Fruit fly (Drosophila melanogaster) whole organism, embryonic: Measurements from ENCODE around the gene CG46465.
A peak's percentile ranks its signal among the peaks of the same experiment; 100 is the strongest.

Experiments
- Abd-B ChIP-seq: fragments of 200-800 bp; sonication (Bioruptor generic); optimal IDR thresholded peaks from 2 replicates; lab custom pipeline; 2018; ENCODE audit warnings: missing biosample characterization, mild to moderate bottlenecking, missing genetic modification characterization, moderate library complexity
- Aef1 ChIP-seq: fragments of 200-800 bp; sonication (Bioruptor generic); IDR thresholded peaks from 3 replicates; pipeline ENCODE4 v1.3.6; 2022; ENCODE audit warnings: missing biosample characterization, missing genetic modification characterization
- Bgb ChIP-seq: fragments of 200-800 bp; sonication (Bioruptor generic); IDR thresholded peaks from 2 replicates; pipeline ENCODE4 v1.3.6; 2022; ENCODE audit warnings: missing biosample characterization, missing genetic modification characterization; ENCODE audit not compliant: partially characterized antibody
- CG13624 ChIP-seq: fragments of 200-800 bp; sonication (Bioruptor generic); optimal IDR thresholded peaks from 2 replicates; lab custom pipeline; 2016; ENCODE audit warnings: missing biosample characterization, missing genetic modification characterization
- CG13775 ChIP-seq: fragments of 200-800 bp; sonication (Bioruptor generic); optimal IDR thresholded peaks from 3 replicates; lab custom pipeline; 2017; ENCODE audit warnings: missing biosample characterization, mild to moderate bottlenecking, missing genetic modification characterization
- CG14860 ChIP-seq: fragments of 200-800 bp; sonication (Bioruptor generic); IDR thresholded peaks from 3 replicates; pipeline ENCODE4 v1.3.6; 2022; ENCODE audit warnings: missing biosample characterization, missing genetic modification characterization; ENCODE audit not compliant: partially characterized antibody
- CG30403 ChIP-seq: fragments of 200-800 bp; sonication (Bioruptor generic); optimal IDR thresholded peaks from 3 replicates; lab custom pipeline; 2016; ENCODE audit warnings: missing biosample characterization, missing genetic modification characterization
- CG31365 ChIP-seq: fragments of 200-800 bp; sonication (Bioruptor generic); optimal IDR thresholded peaks from 2 replicates; lab custom pipeline; 2018; ENCODE audit warnings: missing biosample characterization, mild to moderate bottlenecking, missing genetic modification characterization
- CG33213 ChIP-seq: fragments of 200-800 bp; sonication (Bioruptor generic); optimal IDR thresholded peaks from 3 replicates; lab custom pipeline; 2016; ENCODE audit warnings: missing biosample characterization, missing genetic modification characterization
- CG3726 ChIP-seq: fragments of 200-800 bp; sonication (Bioruptor generic); IDR thresholded peaks from 3 replicates; pipeline ENCODE4, ENCODE4 v1.3.6; 2022; ENCODE audit warnings: missing biosample characterization, missing genetic modification characterization
- CG42726 ChIP-seq: fragments of 200-800 bp; sonication (Bioruptor generic); IDR thresholded peaks from 2 replicates; pipeline ENCODE4 v1.3.6; 2022; ENCODE audit warnings: missing biosample characterization, missing genetic modification characterization; ENCODE audit not compliant: partially characterized antibody
- CG4854 ChIP-seq: fragments of 200-800 bp; sonication (Bioruptor generic); optimal IDR thresholded peaks from 2 replicates; lab custom pipeline; 2016; ENCODE audit warnings: missing biosample characterization, missing genetic modification characterization, inconsistent platforms
- CG6175 ChIP-seq: fragments of 200-800 bp; sonication (Bioruptor generic); IDR thresholded peaks from 3 replicates; pipeline ENCODE4 v1.3.6; 2022; ENCODE audit warnings: missing biosample characterization, missing genetic modification characterization
- CG6689 ChIP-seq: fragments of 200-800 bp; sonication (Bioruptor generic); IDR thresholded peaks from 2 replicates; pipeline ENCODE4 v1.3.6; 2022; ENCODE audit warnings: missing biosample characterization, missing genetic modification characterization
- CG7357 ChIP-seq: fragments of 200-800 bp; sonication (Bioruptor generic); IDR thresholded peaks from 3 replicates; pipeline ENCODE4 v1.3.6; 2022; ENCODE audit warnings: missing biosample characterization, missing genetic modification characterization
- CG7745 ChIP-seq: fragments of 200-800 bp; sonication (Bioruptor generic); optimal IDR thresholded peaks from 2 replicates; lab custom pipeline; 2018; ENCODE audit warnings: missing biosample characterization, mild to moderate bottlenecking, missing genetic modification characterization, moderate library complexity
- CG8765 ChIP-seq: fragments of 200-800 bp; sonication (Bioruptor generic); IDR thresholded peaks from 2 replicates; pipeline ENCODE4 v1.3.6; 2022; ENCODE audit warnings: missing biosample characterization, missing genetic modification characterization
- CG9437 ChIP-seq: fragments of 200-800 bp; sonication (Bioruptor generic); optimal IDR thresholded peaks from 2 replicates; lab custom pipeline; 2018; ENCODE audit warnings: missing biosample characterization, mild to moderate bottlenecking, missing genetic modification characterization
- CkIIα-i1 ChIP-seq: fragments of 200-800 bp; sonication (Bioruptor generic); IDR thresholded peaks from 2 replicates; pipeline ENCODE4 v1.3.6; 2022; ENCODE audit warnings: missing biosample characterization, missing genetic modification characterization
- Dek ChIP-seq: fragments of 200-800 bp; sonication (Bioruptor generic); optimal IDR thresholded peaks from 3 replicates; lab custom pipeline; 2019; ENCODE audit warnings: missing biosample characterization, mild to moderate bottlenecking, missing genetic modification characterization, moderate library complexity
- Dfd ChIP-seq, 2 experiments: fragments of >200 bp; optimal IDR thresholded peaks; 2 replicates each; lab custom pipeline; 2017; ENCODE audit warnings: missing biosample characterization in 2 of 2, missing genetic modification characterization in 2 of 2
- E2f1 ChIP-seq: fragments of 200-800 bp; sonication (Bioruptor generic); IDR thresholded peaks from 2 replicates; pipeline ENCODE4 v1.3.6; 2022; ENCODE audit warnings: missing biosample characterization, missing genetic modification characterization
- Fer2 ChIP-seq: fragments of 200-800 bp; sonication (Bioruptor generic); optimal IDR thresholded peaks from 2 replicates; lab custom pipeline; 2018; ENCODE audit warnings: missing biosample characterization, mild to moderate bottlenecking, missing genetic modification characterization, moderate library complexity
- Ptx1 ChIP-seq: fragments of 200-800 bp; sonication (Bioruptor generic); IDR thresholded peaks from 2 replicates; pipeline ENCODE4 v1.3.6; 2022; ENCODE audit warnings: missing biosample characterization, missing genetic modification characterization
- Spps ChIP-seq: fragments of 200-800 bp; sonication (Bioruptor generic); optimal IDR thresholded peaks from 2 replicates; lab custom pipeline; 2018; ENCODE audit warnings: missing biosample characterization, mild to moderate bottlenecking, missing genetic modification characterization
- Tbp ChIP-seq: fragments of >200 bp; optimal IDR thresholded peaks from 2 replicates; lab custom pipeline; 2018; ENCODE audit warnings: missing biosample characterization, missing genetic modification characterization
- ara ChIP-seq: fragments of 200-800 bp; sonication (Bioruptor generic); IDR thresholded peaks from 2 replicates; pipeline ENCODE4 v1.3.6; 2022; ENCODE audit warnings: missing biosample characterization, missing genetic modification characterization
- bsh ChIP-seq, 2 experiments: fragments of 200-800 bp; sonication (Bioruptor generic); optimal IDR thresholded peaks; 2 replicates each; lab custom pipeline; 2017 to 2018; ENCODE audit warnings: mild to moderate bottlenecking in 2 of 2, missing biosample characterization in 2 of 2, missing genetic modification characterization in 2 of 2, moderate library complexity in 1 of 2
- chinmo ChIP-seq: fragments of 200-800 bp; sonication (Bioruptor generic); IDR thresholded peaks from 4 replicates; pipeline ENCODE4 v1.3.6; 2022; ENCODE audit warnings: missing biosample characterization, missing genetic modification characterization; ENCODE audit not compliant: partially characterized antibody
- chn ChIP-seq: fragments of 200-800 bp; sonication (Bioruptor generic); optimal IDR thresholded peaks from 2 replicates; lab custom pipeline; 2016; ENCODE audit warnings: missing biosample characterization, missing genetic modification characterization
- dan ChIP-seq: fragments of 200-800 bp; sonication (Bioruptor generic); IDR thresholded peaks from 2 replicates; pipeline ENCODE4 v1.3.6; 2022; ENCODE audit warnings: missing biosample characterization, missing genetic modification characterization
- dm ChIP-seq: fragments of 200-800 bp; sonication (Bioruptor generic); optimal IDR thresholded peaks from 3 replicates; lab custom pipeline; 2016; ENCODE audit warnings: missing biosample characterization, missing genetic modification characterization
- emc ChIP-seq: fragments of 200-800 bp; sonication (Bioruptor generic); optimal IDR thresholded peaks from 2 replicates; lab custom pipeline; 2016; ENCODE audit warnings: missing biosample characterization, missing genetic modification characterization
- en ChIP-seq: fragments of 200-800 bp; sonication (Bioruptor generic); optimal IDR thresholded peaks from 2 replicates; lab custom pipeline; 2016; ENCODE audit warnings: missing biosample characterization, missing genetic modification characterization
- eyg ChIP-seq: fragments of 200-800 bp; sonication (Bioruptor generic); optimal IDR thresholded peaks from 3 replicates; lab custom pipeline; 2016; ENCODE audit warnings: missing biosample characterization, missing genetic modification characterization
- fru ChIP-seq: fragments of >200 bp; optimal IDR thresholded peaks from 2 replicates; lab custom pipeline; 2017
- gem ChIP-seq: fragments of 200-800 bp; sonication (Bioruptor generic); optimal IDR thresholded peaks from 2 replicates; lab custom pipeline; 2019; ENCODE audit warnings: missing biosample characterization, mild to moderate bottlenecking, missing genetic modification characterization, moderate library complexity
- gsb ChIP-seq: fragments of 200-800 bp; sonication (Bioruptor generic); IDR thresholded peaks from 2 replicates; pipeline ENCODE4 v1.3.6; 2022; ENCODE audit warnings: missing biosample characterization, missing genetic modification characterization
- h ChIP-seq: fragments of >200 bp; optimal IDR thresholded peaks from 2 replicates; lab custom pipeline; 2017
- her ChIP-seq: fragments of 200-800 bp; sonication (Bioruptor generic); optimal IDR thresholded peaks from 2 replicates; lab custom pipeline; 2016; ENCODE audit warnings: missing biosample characterization, missing genetic modification characterization
- ken ChIP-seq: fragments of 200-800 bp; sonication (Bioruptor generic); IDR thresholded peaks from 3 replicates; pipeline ENCODE4 v1.3.6; 2022; ENCODE audit warnings: missing biosample characterization, missing genetic modification characterization
- lbe ChIP-seq: fragments of 200-800 bp; sonication (Bioruptor generic); optimal IDR thresholded peaks from 2 replicates; lab custom pipeline; 2016; ENCODE audit warnings: missing biosample characterization, mild to moderate bottlenecking, missing genetic modification characterization
- mirr ChIP-seq: fragments of 200-800 bp; sonication (Bioruptor generic); optimal IDR thresholded peaks from 3 replicates; lab custom pipeline; 2018; ENCODE audit warnings: missing biosample characterization, mild to moderate bottlenecking, missing genetic modification characterization
- odd ChIP-seq: fragments of 200-800 bp; sonication (Bioruptor generic); optimal IDR thresholded peaks from 2 replicates; lab custom pipeline; 2017; ENCODE audit warnings: missing biosample characterization, mild to moderate bottlenecking, missing genetic modification characterization
- pnt ChIP-seq: fragments of 200-800 bp; sonication (Bioruptor generic); optimal IDR thresholded peaks from 3 replicates; lab custom pipeline; 2016; ENCODE audit warnings: missing biosample characterization, missing genetic modification characterization
- pzg ChIP-seq: fragments of 200-800 bp; sonication (Bioruptor generic); optimal IDR thresholded peaks from 3 replicates; lab custom pipeline; 2018; ENCODE audit warnings: missing biosample characterization, mild to moderate bottlenecking, missing genetic modification characterization, moderate library complexity
- sens ChIP-seq: fragments of 200-800 bp; sonication (Bioruptor generic); peaks from one replicate; lab custom pipeline; 2016; ENCODE audit warnings: missing biosample characterization, missing genetic modification characterization
- sens-2 ChIP-seq: fragments of 200-800 bp; sonication (Bioruptor generic); IDR thresholded peaks from 2 replicates; pipeline ENCODE4 v1.3.6; 2022; ENCODE audit warnings: missing biosample characterization, missing genetic modification characterization
- sna ChIP-seq: fragments of 200-800 bp; sonication (Bioruptor generic); IDR thresholded peaks from 2 replicates; pipeline ENCODE4 v1.3.6; 2022; ENCODE audit warnings: missing biosample characterization, missing genetic modification characterization; ENCODE audit not compliant: partially characterized antibody
- tin ChIP-seq: fragments of 200-800 bp; sonication (Bioruptor generic); optimal IDR thresholded peaks from 3 replicates; lab custom pipeline; 2016; ENCODE audit warnings: missing biosample characterization, missing genetic modification characterization
- yki ChIP-seq: fragments of >200 bp; optimal IDR thresholded peaks from 3 replicates; lab custom pipeline; 2018
- z ChIP-seq: fragments of 200-800 bp; sonication (Bioruptor generic); IDR thresholded peaks from 3 replicates; pipeline ENCODE4 v1.3.6; 2022; ENCODE audit warnings: missing biosample characterization, missing genetic modification characterization
- zfh2 ChIP-seq: fragments of 200-800 bp; sonication (Bioruptor generic); optimal IDR thresholded peaks from 2 replicates; lab custom pipeline; 2016; ENCODE audit warnings: missing biosample characterization, missing genetic modification characterization

CG46465 gene

dm6 chr2L:18957142-18957674 is 35.1 kb upstream of the CG46465 start, which contains the start of gene Bhmt (continued):
- TF ChIP-seq dm (no peak), pnt (no peak), her (no peak), sna (no peak), CG6175 (GFP tag; lab: Robert Waterston, UW) (no peak; the same call in 2 of the 3 replicates), pzg (GFP tag; lab: Kevin White, UChicago) (peak; percentile 4), CG13624 (GFP tag; lab: Kevin White, UChicago) (peak; percentile 39), CG31365 (tag; lab: Kevin White, UChicago) (no peak), chn (GFP tag; lab: Kevin White, UChicago) (no peak), CG3726 (GFP tag; lab: Robert Waterston, UW) (no peak), Bgb (GFP tag; lab: Robert Waterston, UW) (no peak), ara (GFP tag; lab: Robert Waterston, UW) (no peak; the same call in 1 of the 2 replicates), CG4854 (no peak), CG6689 (GFP tag; lab: Robert Waterston, UW) (peak; percentile 68), CG7357 (peak; percentile 54; the same call in 2 of the 3 replicates), Ptx1 (GFP tag; lab: Robert Waterston, UW) (peak; percentile 78), h (no peak), CG8765 (GFP tag; lab: Robert Waterston, UW) (peak; percentile 11; the same call in 1 of the 2 replicates), CG42726 (GFP tag; lab: Robert Waterston, UW) (no peak), dan (GFP tag; lab: Robert Waterston, UW) (no peak), fru (lab: Kevin White, UChicago) (no peak), gem (peak; percentile 78), Aef1 (GFP tag; lab: Robert Waterston, UW) (peak; percentile 59; the same call in 2 of the 3 replicates), sens-2 (GFP tag; lab: Robert Waterston, UW) (no peak), Dfd (GFP tag; optimal IDR thresholded peaks at IDR 0.05; lab: Kevin White, UChicago) (no peak), Abd-B (peak; percentile 56), Spps (tag; lab: Kevin White, UChicago) (no peak), Fer2 (tag; lab: Kevin White, UChicago) (peak; percentile 22), mirr (GFP tag; lab: Kevin White, UChicago) (peak; percentile 22), eyg (GFP tag; lab: Kevin White, UChicago) (no peak), ken (GFP tag; lab: Robert Waterston, UW) (no peak), CkIIα-i1 (no peak), CG7745 (tag; lab: Kevin White, UChicago) (no peak), Dek (tag; lab: Kevin White, UChicago) (peak; percentile 67), gsb (GFP tag; lab: Robert Waterston, UW) (0 out of 2 replicates have a peak, but pooled peaks have one; percentile 57), sens (GFP tag; lab: Kevin White, UChicago) (no peak), tin (GFP tag; lab: Kevin White, UChicago) (peak; percentile 35), z (GFP tag; lab: Robert Waterston, UW) (no peak), CG14860 (GFP tag; lab: Robert Waterston, UW) (no peak), CG13775 (GFP tag; lab: Kevin White, UChicago) (peak; percentile 51), yki (lab: Kevin White, UChicago) (no peak), en (no peak), zfh2 (GFP tag; lab: Kevin White, UChicago) (peak; percentile 14), Tbp (GFP tag; lab: Kevin White, UChicago) (no peak), chinmo (no peak), E2f1 (GFP tag; lab: Robert Waterston, UW) (peak; percentile 60), emc (GFP tag; lab: Kevin White, UChicago) (no peak), CG30403 (GFP tag; lab: Kevin White, UChicago) (peak; percentile 47), CG9437 (GFP tag; lab: Kevin White, UChicago) (peak; percentile 35), CG33213 (GFP tag; lab: Kevin White, UChicago) (no peak), lbe (GFP tag; lab: Kevin White, UChicago) (peak; percentile 88), bsh (GFP tag; optimal IDR thresholded peaks at IDR 0.05; lab: Kevin White, UChicago) (peak; percentile 56 to 59), odd (GFP tag; lab: Kevin White, UChicago) (peak; percentile 60)
